Worm (Caenorhabditis elegans): ENCODE data around the gene VW02B12L.2.

VW02B12L.2 gene

DNA sequence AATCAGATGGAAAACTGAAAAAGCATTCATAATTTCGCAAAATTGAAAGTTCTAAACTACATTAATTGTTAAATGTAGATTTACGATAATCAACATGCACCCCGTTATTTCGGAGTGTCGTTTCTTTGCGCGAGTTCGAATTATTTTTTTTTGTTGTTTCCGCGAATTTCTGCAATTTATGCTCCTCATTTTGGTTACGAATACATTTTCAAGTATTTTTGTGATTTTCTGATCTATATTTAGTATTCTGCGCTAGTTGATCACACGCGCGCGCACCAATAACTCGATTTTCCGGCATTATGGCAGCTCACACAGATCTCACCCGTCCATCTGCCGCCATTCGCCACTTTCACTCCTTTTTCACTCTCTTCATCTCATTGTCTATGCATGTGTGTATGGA is at the start of gene VW02B12L.2:
VW02B12L.2 (minus strand) TSS at position 65 of the 400 bp plus-strand sequence.
- no peak for TF ChIP-seq K09A11.1 (tag; optimal IDR thresholded peaks at IDR 0.05; ENCODE audit: insufficient read depth)
- TF ChIP-seq T23F11.4 (GFP tag; optimal IDR thresholded peaks at IDR 0.05): no peak
- TF ChIP-seq unc-42 (tag; optimal IDR thresholded peaks at IDR 0.05): peak; percentile 93

DNA sequence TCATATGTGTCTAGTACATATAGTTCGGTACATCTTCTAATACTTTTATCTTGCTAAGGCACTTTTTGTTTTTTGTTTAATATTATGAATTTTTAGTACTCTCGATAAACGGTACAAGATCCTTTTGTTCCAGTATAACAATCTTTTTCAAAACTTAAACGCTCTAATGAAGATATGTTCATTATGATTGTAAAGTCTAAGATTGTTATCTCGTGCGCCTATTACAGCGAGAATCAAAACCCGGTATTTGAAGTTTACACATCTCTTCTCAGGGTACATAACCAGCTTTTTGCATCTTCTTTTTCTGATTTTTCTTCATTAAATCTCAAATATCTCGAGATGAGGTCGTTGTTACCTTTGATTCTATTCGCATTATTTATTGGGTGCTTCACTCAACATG is 47.9 kb upstream of the VW02B12L.2 start, which contains the start of gene B0334.13:
B0334.13 (plus strand) TSS at position 301 of the 400 bp plus-strand sequence.
- TF ChIP-seq pag-3 (tag; optimal IDR thresholded peaks at IDR 0.05; ENCODE audit: borderline replicate concordance) (no peak), pha-4 (tag; optimal IDR thresholded peaks at IDR 0.05) (no peak), hlh-30 (tag; optimal IDR thresholded peaks at IDR 0.05; ENCODE audit: insufficient read depth) (no peak), nfya-1 (tag; optimal IDR thresholded peaks at IDR 0.05) (no peak), pax-1 (tag; optimal IDR thresholded peaks at IDR 0.05) (no peak), pqm-1 (tag; optimal IDR thresholded peaks at IDR 0.05) (no peak), unc-55 (GFP tag; optimal IDR thresholded peaks at IDR 0.05) (no peak), fkh-6 (tag; optimal IDR thresholded peaks at IDR 0.05) (no peak), ztf-16 (tag; optimal IDR thresholded peaks at IDR 0.05) (no peak), hlh-15 (tag; optimal IDR thresholded peaks at IDR 0.05) (no peak), ceh-2 (tag; optimal IDR thresholded peaks at IDR 0.05) (no peak), nhr-232 (tag; optimal IDR thresholded peaks at IDR 0.05) (no peak), sox-2 (GFP tag; IDR thresholded peaks at IDR 0.05) (no peak), ceh-18 (tag; optimal IDR thresholded peaks at IDR 0.05) (no peak), che-1 (tag; optimal IDR thresholded peaks at IDR 0.05) (no peak), ceh-22 (tag; optimal IDR thresholded peaks at IDR 0.05) (no peak), sdc-2 (tag; optimal IDR thresholded peaks at IDR 0.05) (no peak), K02D7.2 (tag; optimal IDR thresholded peaks at IDR 0.05) (no peak)

DNA sequence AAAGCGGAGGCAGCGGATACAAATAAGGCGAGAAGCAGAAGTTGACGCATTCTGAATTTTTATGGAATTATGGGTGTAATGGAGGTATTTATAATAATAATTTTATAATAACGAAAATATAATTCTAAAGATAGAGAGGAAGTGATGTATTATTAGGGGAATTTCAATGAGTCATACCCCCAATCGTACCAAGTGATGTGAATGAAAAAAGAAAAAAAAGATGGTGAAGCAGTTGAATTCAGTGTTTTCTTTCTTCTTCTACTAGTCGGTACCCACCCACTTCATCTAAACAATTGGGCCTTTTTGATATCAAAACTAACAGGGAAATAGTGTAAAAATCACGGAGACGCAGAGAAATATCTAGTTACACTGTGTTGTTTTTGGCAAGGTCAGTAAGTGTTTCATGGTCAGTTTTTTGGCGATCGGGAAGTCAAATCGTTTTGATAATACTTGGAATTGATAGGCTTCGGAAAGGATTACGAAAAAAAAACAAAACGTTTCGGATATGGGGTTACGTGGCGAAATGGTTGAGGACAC is 46.6 kb upstream of the VW02B12L.2 start, which contains the start of gene ttr-18:
ttr-18 (minus strand) TSS at position 51 of the 537 bp plus-strand sequence.
- TF ChIP-seq C08G9.2 (tag; optimal IDR thresholded peaks at IDR 0.05) (no peak), elt-4 (tag; optimal IDR thresholded peaks at IDR 0.05) (no peak), K09A11.1 (tag; optimal IDR thresholded peaks at IDR 0.05; ENCODE audit: insufficient read depth) (no peak), ama-1 (optimal IDR thresholded peaks at IDR 0.05) (no peak), pax-1 (tag; optimal IDR thresholded peaks at IDR 0.05) (no peak), che-1 (tag; optimal IDR thresholded peaks at IDR 0.05) (no peak), ceh-18 (tag; optimal IDR thresholded peaks at IDR 0.05) (no peak), ets-4 (tag; optimal IDR thresholded peaks at IDR 0.05) (no peak), ceh-19 (GFP tag; optimal IDR thresholded peaks at IDR 0.05) (no peak), npax-4 (tag; optimal IDR thresholded peaks at IDR 0.05) (no peak), ceh-45 (GFP tag; IDR thresholded peaks at IDR 0.05) (no peak), odd-2 (tag; optimal IDR thresholded peaks at IDR 0.05) (no peak), lin-11 (tag; optimal IDR thresholded peaks at IDR 0.05) (no peak), K02D7.2 (tag; optimal IDR thresholded peaks at IDR 0.05) (no peak)

- no peak for TF ChIP-seq dve-1 (tag; optimal IDR thresholded peaks at IDR 0.05)
- TF ChIP-seq nhr-11 (tag; optimal IDR thresholded peaks at IDR 0.05): no peak
- no peak for TF ChIP-seq F13H6.1 (tag; optimal IDR thresholded peaks at IDR 0.05)
Observed at ce11 chrII:11485200-11485599, 45.1 kb upstream of the VW02B12L.2 start, which contains the start of gene twk-5. twk-5 (minus strand) TSS chrII:11485300.

DNA sequence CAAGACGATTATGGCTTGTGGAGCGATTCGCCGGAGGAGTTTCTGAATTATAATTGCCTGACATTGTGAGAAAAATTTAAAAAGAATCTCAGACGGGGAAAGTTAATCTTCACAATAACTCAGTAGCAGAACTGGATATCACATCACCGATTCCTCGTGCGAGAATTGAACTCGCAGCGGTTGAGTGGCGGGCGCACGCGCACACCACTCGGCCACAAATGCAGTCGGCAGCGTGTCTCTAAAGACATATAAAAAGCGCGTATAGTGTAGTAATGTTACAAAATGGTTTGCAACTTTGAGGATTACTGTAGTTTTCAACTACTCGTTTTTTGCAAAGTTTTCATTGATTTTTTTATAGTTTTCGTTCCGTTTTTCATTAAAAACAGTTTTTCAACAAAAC is 44.5 kb upstream of the VW02B12L.2 start:
- TF ChIP-seq pax-1 (tag; optimal IDR thresholded peaks at IDR 0.05): no peak
- TF ChIP-seq rnt-1 (tag; optimal IDR thresholded peaks at IDR 0.05): peak; percentile 37
- TF ChIP-seq npax-4 (tag; optimal IDR thresholded peaks at IDR 0.05): peak; percentile 95
- peak; percentile 97 for TF ChIP-seq ceh-24 (tag; optimal IDR thresholded peaks at IDR 0.05)
- peak; percentile 95 for TF ChIP-seq tbx-2 (tag; optimal IDR thresholded peaks at IDR 0.05)
- TF ChIP-seq odd-2 (tag; optimal IDR thresholded peaks at IDR 0.05): peak; percentile 80
- peak; percentile 95 for TF ChIP-seq madf-2 (tag; optimal IDR thresholded peaks at IDR 0.05)
- TF ChIP-seq sox-4 (tag; optimal IDR thresholded peaks at IDR 0.05): peak; percentile 97
- peak; percentile 76 for TF ChIP-seq lim-6 (tag; optimal IDR thresholded peaks at IDR 0.05)
- peak; percentile 97 for TF ChIP-seq gmeb-2 (tag; optimal IDR thresholded peaks at IDR 0.05)
- peak; percentile 90 for TF ChIP-seq dmd-4 (tag; optimal IDR thresholded peaks at IDR 0.05; ENCODE audit: borderline replicate concordance)
- peak; percentile 84 for TF ChIP-seq K09A11.1 (tag; optimal IDR thresholded peaks at IDR 0.05; ENCODE audit: insufficient read depth)
- peak; percentile 94 for TF ChIP-seq lin-11 (tag; optimal IDR thresholded peaks at IDR 0.05)
- TF ChIP-seq T23F11.4 (GFP tag; optimal IDR thresholded peaks at IDR 0.05): peak; percentile 94
- TF ChIP-seq K02D7.2 (tag; optimal IDR thresholded peaks at IDR 0.05): peak; percentile 96
- peak; percentile 96 for TF ChIP-seq ttx-3 (tag; optimal IDR thresholded peaks at IDR 0.05)
- peak; percentile 86 for TF ChIP-seq sdc-2 (tag; optimal IDR thresholded peaks at IDR 0.05)
- peak; percentile 94 for TF ChIP-seq pha-2 (tag; optimal IDR thresholded peaks at IDR 0.05)
- TF ChIP-seq F13H6.1 (tag; optimal IDR thresholded peaks at IDR 0.05): peak; percentile 95
- peak; percentile 95 for TF ChIP-seq eyg-1 (tag; optimal IDR thresholded peaks at IDR 0.05)
- TF ChIP-seq C08G9.2 (tag; optimal IDR thresholded peaks at IDR 0.05): peak; percentile 85
- TF ChIP-seq ceh-19 (GFP tag; optimal IDR thresholded peaks at IDR 0.05): peak; percentile 96

Data from whole organism, late embryonic.